Worm (Caenorhabditis elegans) whole organism, L2 larva: ENCODE measurements around the gene eas-1.

Source experiments
- C34F6.9 ChIP-seq: fragments of 150-350 bp; optimal IDR thresholded peaks from 2 replicates; lab custom pipeline; 2014; ENCODE audit warnings: missing biosample characterization, missing genetic modification characterization
- F13H6.1 ChIP-seq: sonication (generic microtip); optimal IDR thresholded peaks from 2 replicates; lab custom pipeline; 2016; ENCODE audit warnings: missing genetic modification characterization, missing compliant biosample characterization
- R02D3.7 ChIP-seq: fragments of 150-350 bp; optimal IDR thresholded peaks from 2 replicates; lab custom pipeline; 2014; ENCODE audit warnings: missing biosample characterization, missing genetic modification characterization
- ZK546.5 ChIP-seq: sonication (generic microtip); optimal IDR thresholded peaks from 2 replicates; lab custom pipeline; 2017; ENCODE audit warnings: missing biosample characterization, missing genetic modification characterization
- blmp-1 ChIP-seq: sonication (generic microtip); optimal IDR thresholded peaks from 2 replicates; lab custom pipeline; 2017; ENCODE audit warnings: missing genetic modification characterization, mild to moderate bottlenecking, missing compliant biosample characterization, antibody characterized with exemption, moderate library complexity; ENCODE audit not compliant: insufficient read depth
- ceh-16 ChIP-seq: fragments of 150-350 bp; optimal IDR thresholded peaks from 2 replicates; lab custom pipeline; 2014; ENCODE audit warnings: missing biosample characterization, missing genetic modification characterization
- crh-2 ChIP-seq: sonication (generic microtip); optimal IDR thresholded peaks from 2 replicates; lab custom pipeline; 2017; ENCODE audit warnings: missing biosample characterization, missing genetic modification characterization
- dmd-4 ChIP-seq: sonication (generic microtip); optimal IDR thresholded peaks from 2 replicates; lab custom pipeline; 2017; ENCODE audit warnings: missing biosample characterization, missing genetic modification characterization
- egl-27 ChIP-seq: sonication (generic microtip); optimal IDR thresholded peaks from 3 replicates; lab custom pipeline; 2017; ENCODE audit warnings: missing biosample characterization, missing genetic modification reagents, missing genetic modification characterization
- elt-1 ChIP-seq: fragments of 150-350 bp; optimal IDR thresholded peaks from 2 replicates; lab custom pipeline; 2014; ENCODE audit warnings: missing biosample characterization, missing genetic modification characterization
- elt-3 ChIP-seq: sonication (generic microtip); optimal IDR thresholded peaks from 2 replicates; lab custom pipeline; 2017; ENCODE audit warnings: missing biosample characterization, missing genetic modification characterization
- fos-1 ChIP-seq: fragments of 150-350 bp; optimal IDR thresholded peaks from 2 replicates; lab custom pipeline; 2014; ENCODE audit warnings: missing biosample characterization, missing genetic modification characterization
- gmeb-1 ChIP-seq: fragments of 150-350 bp; optimal IDR thresholded peaks from 2 replicates; lab custom pipeline; 2014; ENCODE audit warnings: missing biosample characterization, missing genetic modification characterization
- lin-11 ChIP-seq: fragments of 150-350 bp; sonication (generic microtip); optimal IDR thresholded peaks from 2 replicates; lab custom pipeline; 2014; ENCODE audit warnings: missing biosample characterization, missing genetic modification characterization, inconsistent platforms, mixed read lengths
- lin-13 ChIP-seq: fragments of 150-350 bp; optimal IDR thresholded peaks from 2 replicates; lab custom pipeline; 2014; ENCODE audit warnings: missing biosample characterization, missing genetic modification reagents, missing genetic modification characterization
- lsy-2 ChIP-seq, 2 experiments: fragments of 150-350 bp in 1 of 2; sonication (generic microtip) in 1 of 2; optimal IDR thresholded peaks; 2 replicates each; lab custom pipeline; 2014 to 2017; ENCODE audit warnings: missing biosample characterization in 2 of 2, missing genetic modification characterization in 2 of 2
- mab-5 ChIP-seq: fragments of 150-350 bp; optimal IDR thresholded peaks from 2 replicates; lab custom pipeline; 2014; ENCODE audit warnings: missing biosample characterization, missing genetic modification characterization
- mdl-1 ChIP-seq, 2 experiments: fragments of 150-350 bp in 1 of 2; sonication (generic microtip) in 1 of 2; optimal IDR thresholded peaks; 2 replicates each; lab custom pipeline; 2017; ENCODE audit warnings: missing biosample characterization in 2 of 2, missing genetic modification characterization in 2 of 2
- nhr-10 ChIP-seq: sonication (generic microtip); optimal IDR thresholded peaks from 2 replicates; lab custom pipeline; 2017; ENCODE audit warnings: missing biosample characterization, missing genetic modification characterization
- nhr-11 ChIP-seq: fragments of 150-350 bp; optimal IDR thresholded peaks from 2 replicates; lab custom pipeline; 2014; ENCODE audit warnings: missing biosample characterization, missing genetic modification characterization
- nhr-12 ChIP-seq: fragments of 150-350 bp; optimal IDR thresholded peaks from 2 replicates; lab custom pipeline; 2014; ENCODE audit warnings: missing biosample characterization, missing genetic modification characterization
- nhr-129 ChIP-seq: fragments of 150-350 bp; optimal IDR thresholded peaks from 2 replicates; lab custom pipeline; 2014; ENCODE audit warnings: missing biosample characterization, missing genetic modification characterization
- nhr-21 ChIP-seq: fragments of 150-350 bp; optimal IDR thresholded peaks from 2 replicates; lab custom pipeline; 2014; ENCODE audit warnings: missing biosample characterization, missing genetic modification characterization
- nhr-23 ChIP-seq: fragments of 150-350 bp; optimal IDR thresholded peaks from 2 replicates; lab custom pipeline; 2014; ENCODE audit warnings: missing biosample characterization, missing genetic modification reagents, missing genetic modification characterization
- nhr-237 ChIP-seq: fragments of 150-350 bp; optimal IDR thresholded peaks from 2 replicates; lab custom pipeline; 2014; ENCODE audit warnings: missing biosample characterization, missing genetic modification characterization
- nhr-25 ChIP-seq: fragments of 150-350 bp; sonication (generic microtip); optimal IDR thresholded peaks from 3 replicates; lab custom pipeline; 2014; ENCODE audit warnings: missing biosample characterization, missing genetic modification characterization
- nhr-6 ChIP-seq: fragments of 150-350 bp; optimal IDR thresholded peaks from 2 replicates; lab custom pipeline; 2014; ENCODE audit warnings: missing biosample characterization, missing genetic modification characterization
- nhr-77 ChIP-seq: fragments of 150-350 bp; optimal IDR thresholded peaks from 2 replicates; lab custom pipeline; 2014; ENCODE audit warnings: missing biosample characterization, missing genetic modification characterization
- skn-1 ChIP-seq: sonication (generic microtip); optimal IDR thresholded peaks from 2 replicates; lab custom pipeline; 2017; ENCODE audit warnings: missing biosample characterization, missing genetic modification characterization
- sma-3 ChIP-seq: sonication (generic microtip); optimal IDR thresholded peaks from 2 replicates; lab custom pipeline; 2016; ENCODE audit warnings: missing genetic modification reagents, missing genetic modification characterization, missing compliant biosample characterization
- sma-9 ChIP-seq, 2 experiments: fragments of 150-350 bp in 1 of 2; sonication (generic microtip) in 1 of 2; optimal IDR thresholded peaks; 2 replicates each; lab custom pipeline; 2014 to 2016; ENCODE audit warnings: missing genetic modification characterization in 2 of 2, mild to moderate bottlenecking in 1 of 2, missing biosample characterization in 1 of 2, missing compliant biosample characterization in 1 of 2, missing genetic modification reagents in 1 of 2, moderate library complexity in 1 of 2
- unc-39 ChIP-seq: fragments of 150-350 bp; optimal IDR thresholded peaks from 2 replicates; lab custom pipeline; 2014; ENCODE audit warnings: missing biosample characterization, missing genetic modification characterization
- unc-55 ChIP-seq: fragments of 150-350 bp; sonication (generic microtip); optimal IDR thresholded peaks from 3 replicates; lab custom pipeline; 2014; ENCODE audit warnings: missing biosample characterization, missing genetic modification reagents, missing genetic modification characterization
- unc-62 ChIP-seq: fragments of 150-350 bp; optimal IDR thresholded peaks from 2 replicates; lab custom pipeline; 2014; ENCODE audit warnings: missing biosample characterization, missing genetic modification reagents, missing genetic modification characterization
- zag-1 ChIP-seq: fragments of 150-350 bp; optimal IDR thresholded peaks from 2 replicates; lab custom pipeline; 2014; ENCODE audit warnings: missing biosample characterization, missing genetic modification characterization
- ztf-1 ChIP-seq: fragments of 200-800 bp; sonication (Bioruptor generic); conservative IDR thresholded peaks from 2 replicates; pipeline ENCODE4 v1.3.6; 2022; ENCODE audit warnings: missing genetic modification characterization, missing compliant biosample characterization
- ztf-11 ChIP-seq: sonication (generic microtip); optimal IDR thresholded peaks from 2 replicates; lab custom pipeline; 2017; ENCODE audit warnings: missing biosample characterization, missing genetic modification characterization
- ztf-4 ChIP-seq: fragments of 150-350 bp; optimal IDR thresholded peaks from 2 replicates; lab custom pipeline; 2014; ENCODE audit warnings: missing biosample characterization, missing genetic modification characterization

The eas-1 gene

ce11 chrII:4737348-4737747, 2.9 kb upstream of the eas-1 start, which contains the start of gene ctsa-1.1:
Gene ctsa-1.1, plus strand, starts transcription at chrII:4737648.
- TF ChIP-seq nhr-25 (no peak), mab-5 (tag; lab: Kevin White, UChicago) (no peak), nhr-237 (tag; lab: Kevin White, UChicago) (no peak), R02D3.7 (tag; lab: Kevin White, UChicago) (no peak), crh-2 (tag; lab: Kevin White, UChicago) (no peak), ztf-1 (no peak), elt-1 (tag; lab: Kevin White, UChicago) (no peak), F13H6.1 (tag; lab: Kevin White, UChicago) (no peak), gmeb-1 (no peak), ceh-16 (tag; lab: Kevin White, UChicago) (no peak), unc-39 (tag; lab: Kevin White, UChicago) (no peak)

- TF ChIP-seq sma-3 (GFP tag; lab: Kevin White, UChicago), result peak; percentile 11
- TF ChIP-seq gmeb-1, result peak; percentile 4
- TF ChIP-seq fos-1 (tag; lab: Kevin White, UChicago), result peak; percentile 69
- peak; percentile 0 for TF ChIP-seq nhr-6 (tag; lab: Kevin White, UChicago)
- TF ChIP-seq ceh-16 (tag; lab: Kevin White, UChicago), result no peak
- TF ChIP-seq crh-2 (tag; lab: Kevin White, UChicago), result peak; percentile 19
- TF ChIP-seq ztf-1, result no peak
- peak; percentile 28 for TF ChIP-seq nhr-21 (tag; lab: Kevin White, UChicago)
- no peak for TF ChIP-seq unc-55 (GFP tag; lab: Kevin White, UChicago)
Observed at ce11 chrII:4741527-4742187, 1.4 kb downstream of the eas-1 start, which contains the start of gene acs-11. Gene acs-11, plus strand, starts transcription at chrII:4742137.

- TF ChIP-seq lin-13 (GFP tag; lab: Kevin White, UChicago), result no peak
- TF ChIP-seq fos-1 (tag; lab: Kevin White, UChicago), result peak; percentile 39
- peak; percentile 90 for TF ChIP-seq nhr-21 (tag; lab: Kevin White, UChicago)
- TF ChIP-seq R02D3.7 (tag; lab: Kevin White, UChicago), result no peak
- peak; percentile 78 for TF ChIP-seq egl-27
- TF ChIP-seq elt-3 (tag; lab: Kevin White, UChicago), result no peak
- TF ChIP-seq nhr-25, result peak; percentile 80
- TF ChIP-seq crh-2 (tag; lab: Kevin White, UChicago), result peak; percentile 44
- TF ChIP-seq nhr-23 (tag; lab: Kevin White, UChicago), result no peak
- peak; percentile 88 for TF ChIP-seq blmp-1 (tag; lab: Kevin White, UChicago)
- TF ChIP-seq lsy-2 (tag; optimal IDR thresholded peaks at IDR 0.05; lab: Kevin White, UChicago), result peak in 1 of 2 experiments; percentile 37
- peak in 1 of 2 experiments; percentile 2 for TF ChIP-seq mdl-1 (tag; optimal IDR thresholded peaks at IDR 0.05; lab: Kevin White, UChicago)
- peak; percentile 50 for TF ChIP-seq ztf-4
- no peak for TF ChIP-seq ceh-16 (tag; lab: Kevin White, UChicago)
- TF ChIP-seq nhr-12 (tag; lab: Kevin White, UChicago), result no peak
- TF ChIP-seq sma-9 (GFP tag; optimal IDR thresholded peaks at IDR 0.05; lab: Kevin White, UChicago), result peak; percentile 96
- peak; percentile 3 for TF ChIP-seq sma-9 (tag; optimal IDR thresholded peaks at IDR 0.05; lab: Kevin White, UChicago)
- TF ChIP-seq nhr-10, result no peak
- no peak for TF ChIP-seq unc-55 (GFP tag; lab: Kevin White, UChicago)
- no peak for TF ChIP-seq ztf-11 (tag; lab: Kevin White, UChicago)
- TF ChIP-seq zag-1, result no peak
- TF ChIP-seq dmd-4 (tag; lab: Kevin White, UChicago), result no peak
- TF ChIP-seq gmeb-1, result peak; percentile 33
- TF ChIP-seq nhr-11 (tag; lab: Kevin White, UChicago), result peak; percentile 43
- no peak for TF ChIP-seq nhr-6 (tag; lab: Kevin White, UChicago)
- TF ChIP-seq skn-1 (tag; lab: Kevin White, UChicago), result no peak
- peak; percentile 13 for TF ChIP-seq nhr-129 (tag; lab: Kevin White, UChicago)
- peak; percentile 85 for TF ChIP-seq sma-3 (GFP tag; lab: Kevin White, UChicago)
- TF ChIP-seq, all 48 proteins: peak for 14
Observed at ce11 chrII:4745281-4745680, 5.1 kb downstream of the eas-1 start.

ce11 chrII:4747063-4747462, 6.9 kb downstream of the eas-1 start:
- TF ChIP-seq nhr-12 (tag; lab: Kevin White, UChicago) (no peak), dmd-4 (tag; lab: Kevin White, UChicago) (no peak), crh-2 (tag; lab: Kevin White, UChicago) (no peak), mdl-1 (tag; optimal IDR thresholded peaks at IDR 0.05; lab: Kevin White, UChicago) (no peak), lsy-2 (tag; optimal IDR thresholded peaks at IDR 0.05; lab: Kevin White, UChicago) (peak in 1 of 2 experiments; percentile 4), unc-62 (GFP tag; lab: Kevin White, UChicago) (no peak), ZK546.5 (tag; lab: Kevin White, UChicago) (no peak), nhr-21 (tag; lab: Kevin White, UChicago) (peak; percentile 33), sma-3 (GFP tag; lab: Kevin White, UChicago) (peak; percentile 12), nhr-77 (no peak), unc-55 (GFP tag; lab: Kevin White, UChicago) (no peak), elt-3 (tag; lab: Kevin White, UChicago) (no peak), nhr-237 (tag; lab: Kevin White, UChicago) (no peak), blmp-1 (tag; lab: Kevin White, UChicago) (no peak), nhr-23 (tag; lab: Kevin White, UChicago) (no peak), F13H6.1 (tag; lab: Kevin White, UChicago) (no peak), ztf-11 (tag; lab: Kevin White, UChicago) (no peak), egl-27 (no peak), sma-9 (GFP tag; optimal IDR thresholded peaks at IDR 0.05; lab: Kevin White, UChicago) (peak; percentile 40), sma-9 (tag; optimal IDR thresholded peaks at IDR 0.05; lab: Kevin White, UChicago) (no peak), C34F6.9 (no peak), R02D3.7 (tag; lab: Kevin White, UChicago) (no peak), nhr-25 (peak; percentile 18), lin-11 (tag; lab: Kevin White, UChicago) (no peak), nhr-6 (tag; lab: Kevin White, UChicago) (no peak)
